Worm (Caenorhabditis elegans) whole organism, L4 larva: ENCODE data around the gene Y54G2A.40.

Experiments
- F10B5.3 ChIP-seq: sonication (generic microtip); optimal IDR thresholded peaks from 2 replicates; lab custom pipeline; 2016; ENCODE audit warnings: mild to moderate bottlenecking, missing genetic modification characterization, missing compliant biosample characterization
- F49E8.2 ChIP-seq: sonication (generic microtip); optimal IDR thresholded peaks from 2 replicates; lab custom pipeline; 2016; ENCODE audit warnings: missing compliant biosample characterization, mild to moderate bottlenecking, missing genetic modification characterization, borderline replicate concordance
- R02D3.7 ChIP-seq: fragments of 150-350 bp; sonication (generic microtip); optimal IDR thresholded peaks from 3 replicates; lab custom pipeline; 2014; ENCODE audit warnings: missing biosample characterization, missing genetic modification characterization
- T20F7.1 ChIP-seq: fragments of 200-800 bp; sonication (Bioruptor generic); optimal IDR thresholded peaks from 2 replicates; lab custom pipeline; 2018; ENCODE audit warnings: mild to moderate bottlenecking, missing genetic modification characterization, missing compliant biosample characterization
- ZK337.2 ChIP-seq: fragments of 200-800 bp; sonication (Bioruptor generic); IDR thresholded peaks from 2 replicates; pipeline ENCODE4 v1.3.6; 2022; ENCODE audit warnings: missing genetic modification reagents, missing genetic modification characterization, missing compliant biosample characterization
- ZK546.5 ChIP-seq, 2 experiments: sonication (generic microtip); optimal IDR thresholded peaks; 2 replicates each; lab custom pipeline; 2017; ENCODE audit warnings: missing biosample characterization in 2 of 2, missing genetic modification characterization in 2 of 2
- aha-1 ChIP-seq: fragments of 150-350 bp; peaks from one replicate; lab custom pipeline; 2014; ENCODE audit warnings: missing biosample characterization, missing genetic modification characterization
- aly-2 ChIP-seq: sonication (generic microtip); optimal IDR thresholded peaks from 2 replicates; lab custom pipeline; 2018; ENCODE audit warnings: missing biosample characterization, missing genetic modification characterization
- ceh-28 ChIP-seq: fragments of 150-350 bp; optimal IDR thresholded peaks from 2 replicates; lab custom pipeline; 2014; ENCODE audit warnings: missing biosample characterization, missing genetic modification reagents, missing genetic modification characterization
- ceh-82 ChIP-seq: sonication (generic microtip); optimal IDR thresholded peaks from 2 replicates; lab custom pipeline; 2017; ENCODE audit warnings: missing biosample characterization, missing genetic modification characterization
- ces-1 ChIP-seq: fragments of 150-350 bp; sonication (generic microtip); optimal IDR thresholded peaks from 4 replicates; lab custom pipeline; 2014; ENCODE audit warnings: missing biosample characterization, missing genetic modification reagents, missing genetic modification characterization
- daf-12 ChIP-seq: fragments of 150-350 bp; optimal IDR thresholded peaks from 2 replicates; lab custom pipeline; 2014; ENCODE audit warnings: missing biosample characterization, missing genetic modification reagents, missing genetic modification characterization
- daf-16 ChIP-seq, 3 experiments: sonication (generic microtip); optimal IDR thresholded peaks; 2 replicates each; lab custom pipeline; 2016 to 2017; ENCODE audit warnings: missing genetic modification characterization in 3 of 3, missing genetic modification reagents in 3 of 3, mild to moderate bottlenecking in 2 of 3, missing compliant biosample characterization in 2 of 3, missing biosample characterization in 1 of 3, moderate library complexity in 1 of 3
- dpl-1 ChIP-seq: fragments of 150-350 bp; optimal IDR thresholded peaks from 2 replicates; lab custom pipeline; 2014; ENCODE audit warnings: missing biosample characterization, missing genetic modification reagents, missing genetic modification characterization
- gei-8 ChIP-seq: fragments of 200-800 bp; sonication (Bioruptor generic); optimal IDR thresholded peaks from 2 replicates; lab custom pipeline; 2018; ENCODE audit warnings: mild to moderate bottlenecking, missing genetic modification characterization, missing compliant biosample characterization
- lim-7 ChIP-seq: fragments of 200-800 bp; sonication (Bioruptor generic); IDR thresholded peaks from 2 replicates; pipeline ENCODE4 v1.3.6; 2022; ENCODE audit warnings: missing genetic modification characterization, missing compliant biosample characterization
- lir-3 ChIP-seq: sonication (generic microtip); optimal IDR thresholded peaks from 2 replicates; lab custom pipeline; 2016; ENCODE audit warnings: mild to moderate bottlenecking, missing genetic modification characterization, missing compliant biosample characterization
- madf-5 ChIP-seq, 2 experiments: fragments of 200-800 bp; sonication (Bioruptor generic); IDR thresholded peaks; 2 replicates each; pipeline ENCODE4 v1.3.6; 2022; ENCODE audit warnings: missing compliant biosample characterization in 2 of 2, missing genetic modification characterization in 2 of 2
- mxl-2 ChIP-seq: fragments of 200-800 bp; sonication (Bioruptor generic); conservative IDR thresholded peaks from 2 replicates; pipeline ENCODE4 v1.3.6; 2022; ENCODE audit warnings: missing genetic modification reagents, missing genetic modification characterization, missing compliant biosample characterization
- nhr-111 ChIP-seq: fragments of 200-800 bp; sonication (Bioruptor generic); optimal IDR thresholded peaks from 2 replicates; lab custom pipeline; 2018; ENCODE audit warnings: mild to moderate bottlenecking, missing genetic modification characterization, missing compliant biosample characterization
- nhr-25 ChIP-seq: sonication (generic microtip); optimal IDR thresholded peaks from 2 replicates; lab custom pipeline; 2017; ENCODE audit warnings: missing genetic modification characterization, mild to moderate bottlenecking, missing compliant biosample characterization, antibody characterized with exemption, moderate library complexity, borderline replicate concordance; ENCODE audit not compliant: insufficient read depth
- nhr-28 ChIP-seq: fragments of 150-350 bp; optimal IDR thresholded peaks from 2 replicates; lab custom pipeline; 2014; ENCODE audit warnings: missing biosample characterization, missing genetic modification characterization
- nhr-76 ChIP-seq: fragments of 150-350 bp; optimal IDR thresholded peaks from 2 replicates; lab custom pipeline; 2014; ENCODE audit warnings: missing biosample characterization, missing genetic modification characterization
- pqm-1 ChIP-seq: sonication (generic microtip); optimal IDR thresholded peaks from 2 replicates; lab custom pipeline; 2017; ENCODE audit warnings: missing biosample characterization, missing genetic modification characterization
- rbr-2 ChIP-seq: sonication (generic microtip); optimal IDR thresholded peaks from 2 replicates; lab custom pipeline; 2016; ENCODE audit warnings: missing genotype, missing genetic modification characterization, missing compliant biosample characterization
- sdz-12 ChIP-seq: fragments of 200-800 bp; sonication (Bioruptor generic); optimal IDR thresholded peaks from 2 replicates; lab custom pipeline; 2018; ENCODE audit warnings: mild to moderate bottlenecking, missing genetic modification characterization, missing compliant biosample characterization
- set-16 ChIP-seq: fragments of 200-800 bp; sonication (Bioruptor generic); IDR thresholded peaks from 2 replicates; pipeline ENCODE4 v1.3.6; 2022; ENCODE audit warnings: missing genetic modification reagents, missing genetic modification characterization, missing compliant biosample characterization
- skn-1 ChIP-seq: fragments of 150-350 bp; optimal IDR thresholded peaks from 2 replicates; lab custom pipeline; 2014; ENCODE audit warnings: missing biosample characterization, missing genetic modification characterization
- snpc-4 ChIP-seq: fragments of 150-350 bp; optimal IDR thresholded peaks from 2 replicates; lab custom pipeline; 2014; ENCODE audit warnings: missing biosample characterization, missing genetic modification characterization
- spr-1 ChIP-seq: sonication (generic microtip); optimal IDR thresholded peaks from 2 replicates; lab custom pipeline; 2016; ENCODE audit warnings: mild to moderate bottlenecking, missing genetic modification characterization, missing compliant biosample characterization
- unc-62 ChIP-seq, 3 experiments: fragments of 150-350 bp in 1 of 3; sonication (generic microtip); optimal IDR thresholded peaks in 2 of 3; peaks in 1 of 3; 1 replicate in 1 of 3; 2 replicates in 2 of 3; lab custom pipeline; 2014 to 2017; ENCODE audit warnings: missing biosample characterization in 3 of 3, missing genetic modification characterization in 3 of 3, missing genetic modification reagents in 3 of 3, missing genotype in 1 of 3
- zag-1 ChIP-seq: fragments of 150-350 bp; optimal IDR thresholded peaks from 2 replicates; lab custom pipeline; 2014; ENCODE audit warnings: missing biosample characterization, missing genetic modification characterization
- zfp-2 ChIP-seq: sonication (generic microtip); optimal IDR thresholded peaks from 2 replicates; lab custom pipeline; 2016; ENCODE audit warnings: mild to moderate bottlenecking, missing genetic modification characterization, missing compliant biosample characterization
- zfp-3 ChIP-seq: fragments of 200-800 bp; sonication (Bioruptor generic); conservative IDR thresholded peaks from 2 replicates; pipeline ENCODE4 v1.3.6; 2022; ENCODE audit warnings: missing genetic modification reagents, missing genetic modification characterization, missing compliant biosample characterization

Gene Y54G2A.40

DNA sequence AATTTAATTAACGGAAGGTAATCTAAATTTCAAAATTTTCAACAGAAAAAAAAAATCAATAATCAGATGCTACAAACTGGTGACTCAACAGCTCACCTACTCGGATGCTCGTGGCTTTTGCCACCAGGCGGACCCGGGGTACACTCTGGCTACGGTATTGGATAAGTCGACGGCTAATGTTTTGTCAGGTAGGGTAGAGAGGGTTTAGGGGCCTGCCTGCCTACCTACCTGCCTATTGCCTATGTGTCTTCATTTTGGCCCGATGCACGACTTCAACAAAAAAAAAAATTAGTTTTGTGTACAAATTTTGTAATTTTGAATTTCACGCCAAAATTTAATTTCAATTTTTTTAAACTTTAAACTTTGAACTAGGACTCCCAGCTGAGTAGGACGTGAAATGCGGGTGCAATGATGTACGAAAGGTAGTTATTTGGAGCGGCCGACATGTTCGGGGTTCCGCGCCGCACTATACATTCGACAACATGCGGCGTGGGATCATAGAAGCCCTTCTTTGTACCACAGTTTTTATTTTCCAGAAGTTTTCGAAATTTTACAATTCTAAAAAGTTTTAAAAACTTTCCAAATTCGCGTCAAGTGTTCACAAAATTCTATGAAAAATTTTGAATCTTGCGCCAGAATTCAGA is 20.7 kb upstream of the Y54G2A.40 start:
- TF ChIP-seq snpc-4 (tag; lab: Kevin White, UChicago) (peak; percentile 72), zfp-2 (tag; lab: Kevin White, UChicago) (no peak), mxl-2 (GFP tag; lab: Robert Waterston, UW) (no peak), sdz-12 (GFP tag; lab: Kevin White, UChicago) (peak; percentile 56), spr-1 (tag; lab: Kevin White, UChicago) (no peak), ceh-28 (tag; lab: Kevin White, UChicago) (peak; percentile 20)

DNA sequence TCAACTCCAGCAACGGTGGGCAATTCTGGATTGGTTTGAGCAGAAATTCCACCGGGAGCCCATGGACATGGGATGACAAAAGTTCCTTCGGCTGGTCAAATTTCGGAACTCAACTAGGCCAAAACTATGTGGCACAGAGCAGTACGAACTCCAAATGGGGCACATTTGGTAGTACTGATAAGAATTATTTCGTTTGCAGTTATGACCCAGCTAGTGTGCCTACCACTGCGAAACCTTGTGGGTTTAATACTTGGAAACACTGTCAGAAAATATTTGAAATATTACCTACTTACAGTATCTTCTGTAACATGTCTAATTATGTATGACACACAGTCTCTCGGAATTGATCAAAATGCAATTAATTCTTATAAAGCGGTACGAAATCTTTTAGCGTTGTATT is 19.9 kb upstream of the Y54G2A.40 start:
- peak; percentile 84 for TF ChIP-seq aha-1 (tag; lab: Kevin White, UChicago)
- TF ChIP-seq nhr-76 (tag; lab: Kevin White, UChicago), result no peak
- TF ChIP-seq pqm-1, result peak; percentile 70
- no peak for TF ChIP-seq daf-16 (GFP tag; optimal IDR thresholded peaks at IDR 0.05; lab: Kevin White, UChicago)
- TF ChIP-seq daf-16 (tag; optimal IDR thresholded peaks at IDR 0.05; lab: Kevin White, UChicago), result peak; percentile 5
- no peak for TF ChIP-seq ceh-82
- peak; percentile 5 for TF ChIP-seq nhr-28

DNA sequence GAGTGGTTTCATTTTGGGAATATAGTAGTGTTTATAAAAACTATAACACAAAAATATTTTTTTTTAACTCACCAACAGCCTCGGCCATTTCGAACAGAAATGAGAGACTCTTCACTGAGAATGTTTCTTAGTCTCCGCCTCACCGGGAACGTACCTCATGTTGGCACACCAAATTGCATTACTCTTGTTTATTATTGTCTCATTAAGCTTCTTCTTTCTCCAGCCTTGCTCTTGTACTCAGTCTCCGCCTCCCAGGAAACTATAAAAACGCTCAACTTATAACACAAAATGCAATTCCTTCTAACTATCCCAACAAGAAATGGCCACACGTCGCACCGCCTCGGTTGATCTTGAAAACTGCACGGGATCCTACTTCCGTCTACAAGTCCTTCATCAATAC is 13.7 kb upstream of the Y54G2A.40 start, which contains the start of the genes Y54G2A.48 and pudl-1:
TSS of gene Y54G2A.48 (minus strand) at position 101 of the 400 bp plus-strand sequence.
TSS of gene pudl-1 (plus strand) at position 320 of the 400 bp plus-strand sequence.
- TF ChIP-seq skn-1 (no peak), T20F7.1 (GFP tag; lab: Kevin White, UChicago) (no peak), set-16 (no peak), madf-5 (GFP tag; IDR thresholded peaks at IDR 0.05; lab: Robert Waterston, UW) (no peak), nhr-111 (no peak), nhr-25 (tag; lab: Kevin White, UChicago) (no peak), rbr-2 (tag; lab: Kevin White, UChicago) (no peak), unc-62 (GFP tag; optimal IDR thresholded peaks at IDR 0.05 in 1 of 2; lab: Kevin White, UChicago) (no peak), unc-62 (tag; optimal IDR thresholded peaks at IDR 0.05; lab: Kevin White, UChicago) (no peak), F10B5.3 (no peak), daf-12 (tag; lab: Kevin White, UChicago) (no peak), gei-8 (GFP tag; lab: Kevin White, UChicago) (no peak), ces-1 (no peak), R02D3.7 (tag; lab: Kevin White, UChicago) (no peak), dpl-1 (GFP tag; lab: Kevin White, UChicago) (no peak), lir-3 (tag; lab: Kevin White, UChicago) (no peak), pqm-1 (no peak), lim-7 (GFP tag; lab: Robert Waterston, UW) (no peak)

DNA sequence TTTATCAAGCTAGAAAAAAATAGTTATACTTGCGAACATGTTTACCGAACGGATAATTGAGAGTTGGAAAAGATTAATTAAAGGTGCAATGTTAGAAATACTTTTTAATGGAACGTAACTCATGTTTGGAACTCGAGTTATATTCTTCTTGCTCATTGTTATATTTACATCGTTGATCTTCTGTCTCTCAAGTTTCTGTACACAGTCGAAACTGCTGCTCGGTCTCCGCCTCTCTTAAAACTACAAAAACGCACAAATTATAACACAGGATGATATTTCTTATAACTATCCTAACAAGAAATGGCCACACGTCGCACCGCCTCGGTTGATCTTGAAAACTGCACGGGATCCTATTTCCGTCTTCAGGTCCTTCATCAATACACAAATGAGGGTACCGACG is 11.8 kb upstream of the Y54G2A.40 start, which contains the start of gene pudl-2:
TSS of gene pudl-2 (plus strand) at position 301 of the 400 bp plus-strand sequence.
- TF ChIP-seq ZK337.2 (GFP tag; lab: Robert Waterston, UW), result no peak

DNA sequence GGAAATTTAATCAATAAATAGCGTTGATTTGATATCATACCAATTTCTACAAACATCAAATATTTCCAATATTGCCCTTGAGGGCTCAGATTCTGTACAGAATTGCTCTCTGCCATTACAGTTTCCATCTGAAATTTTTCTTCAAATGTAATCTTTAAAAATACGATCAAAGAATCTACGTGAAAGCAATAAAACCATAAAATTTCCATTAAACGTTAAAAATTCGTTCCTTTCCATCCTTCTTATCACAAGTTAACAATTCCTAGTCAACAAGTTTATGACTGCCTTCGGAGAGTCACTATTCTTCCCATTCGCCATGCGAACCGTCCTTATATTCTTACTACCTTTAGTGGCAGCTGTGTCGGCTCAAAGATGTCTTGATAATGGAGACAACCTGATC is 10.9 kb upstream of the Y54G2A.40 start, which contains the start of gene clec-82:
TSS of gene clec-82 (plus strand) at position 301 of the 400 bp plus-strand sequence.
- TF ChIP-seq aha-1 (tag; lab: Kevin White, UChicago) (no peak), daf-12 (tag; lab: Kevin White, UChicago) (no peak), ZK546.5 (tag; optimal IDR thresholded peaks at IDR 0.05; lab: Kevin White, UChicago) (no peak), zfp-3 (GFP tag; lab: Robert Waterston, UW) (no peak), F49E8.2 (tag; lab: Kevin White, UChicago) (no peak), daf-16 (GFP tag; optimal IDR thresholded peaks at IDR 0.05; lab: Kevin White, UChicago) (no peak), daf-16 (tag; optimal IDR thresholded peaks at IDR 0.05; lab: Kevin White, UChicago) (peak; percentile 27), zag-1 (tag; lab: Kevin White, UChicago) (no peak), aly-2 (no peak)
- TF ChIP-seq, all 104 proteins: peak for 1
